Fruit fly (Drosophila melanogaster): ENCODE results near the gene Trissin.

The Trissin gene

DNA sequence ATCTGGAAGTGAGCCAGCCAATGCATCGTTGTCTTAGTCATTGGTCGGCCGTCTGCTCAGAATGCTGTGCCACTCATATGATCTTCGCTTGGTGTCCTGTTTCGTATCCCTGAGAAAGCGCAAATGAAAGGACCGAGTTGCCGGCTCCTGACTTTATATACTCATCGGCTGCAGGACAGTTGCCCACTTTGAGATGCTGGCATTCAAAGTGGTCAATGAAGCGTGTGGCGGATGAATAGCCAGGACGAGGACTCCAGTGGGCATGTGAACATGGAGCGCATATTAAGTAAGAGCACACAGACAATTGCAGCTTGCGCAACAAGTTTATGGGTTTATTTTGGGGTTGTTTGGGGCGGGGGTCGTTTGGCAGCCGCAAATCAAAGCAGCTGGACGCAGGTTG, at the start of gene Trissin:
Trissin (minus strand) TSS at position 101 of the 400 bp plus-strand sequence.
- no peak for TF ChIP-seq pan (optimal IDR thresholded peaks at IDR 0.05)
- TF ChIP-seq usp (GFP tag; optimal IDR thresholded peaks at IDR 0.05): no peak
- TF ChIP-seq CG8478 (optimal IDR thresholded peaks at IDR 0.05): no peak
- no peak for TF ChIP-seq EcR (GFP tag; optimal IDR thresholded peaks at IDR 0.05)
- no peak for TF ChIP-seq Dll (optimal IDR thresholded peaks at IDR 0.05)
- TF ChIP-seq psq (optimal IDR thresholded peaks at IDR 0.05): no peak

DNA sequence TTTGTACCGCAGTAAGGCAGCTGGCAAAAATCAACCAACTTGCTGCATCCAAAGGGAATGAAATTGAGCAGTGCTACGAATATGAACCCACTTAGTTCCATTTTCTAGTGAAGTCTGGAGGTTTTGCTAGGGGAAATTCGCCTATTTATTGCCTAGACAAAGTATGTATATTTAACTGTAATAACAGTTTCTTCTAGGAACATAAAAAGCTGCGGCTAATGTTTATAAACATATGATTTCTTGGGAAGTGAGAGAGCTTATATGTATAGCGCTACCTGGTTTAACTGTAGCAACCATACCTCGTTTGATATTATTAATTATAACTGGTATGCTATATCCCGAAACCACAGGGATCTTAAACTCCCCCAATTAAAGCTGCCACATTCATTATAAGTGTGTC, 46.2 kb upstream of the Trissin start, which contains the start of gene CG31296:
CG31296 (minus strand) TSS at position 101 of the 400 bp plus-strand sequence.
- TF ChIP-seq CG8478 (optimal IDR thresholded peaks at IDR 0.05) (no peak), psq (optimal IDR thresholded peaks at IDR 0.05) (no peak), EcR (GFP tag; optimal IDR thresholded peaks at IDR 0.05) (no peak), Dll (optimal IDR thresholded peaks at IDR 0.05) (no peak), pan (optimal IDR thresholded peaks at IDR 0.05) (no peak), usp (GFP tag; optimal IDR thresholded peaks at IDR 0.05) (no peak)

DNA sequence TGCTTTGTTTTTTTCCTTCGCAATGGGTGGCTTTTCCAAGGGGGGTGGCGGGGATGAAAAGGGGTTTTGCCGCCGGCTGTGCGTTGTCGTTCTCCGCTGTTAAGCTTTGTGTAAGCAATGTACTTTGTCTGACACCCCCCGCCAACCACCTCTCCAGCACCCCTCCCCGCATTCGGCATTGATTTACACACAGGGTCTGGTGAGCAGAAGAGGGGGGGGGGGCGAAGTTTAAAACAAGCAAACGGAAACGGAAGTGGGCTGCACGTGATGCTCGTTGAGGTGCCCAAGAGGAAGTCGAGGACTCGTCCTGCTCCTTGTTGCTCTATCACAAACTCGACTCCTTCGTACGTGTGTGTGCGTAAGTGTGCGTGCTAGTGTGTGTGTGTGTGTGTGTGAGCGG, 31.9 kb upstream of the Trissin start:
- TF ChIP-seq psq (optimal IDR thresholded peaks at IDR 0.05) (no peak), Dll (optimal IDR thresholded peaks at IDR 0.05) (no peak)

DNA sequence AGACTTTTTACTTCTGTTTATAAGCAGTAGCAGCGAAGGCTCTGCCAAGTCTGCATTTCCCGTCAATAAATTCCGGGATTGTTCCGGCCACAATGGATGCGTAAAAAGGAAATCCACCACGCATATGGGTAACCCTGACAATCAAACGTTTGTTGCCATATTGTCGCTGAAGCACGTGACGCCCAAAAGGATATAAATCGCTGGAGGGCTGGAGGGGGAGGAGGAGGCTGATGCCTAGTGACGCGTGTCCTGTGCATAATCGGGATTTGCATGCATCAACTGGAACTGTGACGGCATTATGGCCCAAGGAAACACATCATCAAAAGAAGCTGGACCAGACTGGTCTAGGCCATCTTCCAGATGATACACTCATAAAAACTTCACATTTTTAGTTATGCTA, 28.0 kb upstream of the Trissin start:
- TF ChIP-seq pan (optimal IDR thresholded peaks at IDR 0.05): no peak
- TF ChIP-seq Dll (optimal IDR thresholded peaks at IDR 0.05): no peak

DNA sequence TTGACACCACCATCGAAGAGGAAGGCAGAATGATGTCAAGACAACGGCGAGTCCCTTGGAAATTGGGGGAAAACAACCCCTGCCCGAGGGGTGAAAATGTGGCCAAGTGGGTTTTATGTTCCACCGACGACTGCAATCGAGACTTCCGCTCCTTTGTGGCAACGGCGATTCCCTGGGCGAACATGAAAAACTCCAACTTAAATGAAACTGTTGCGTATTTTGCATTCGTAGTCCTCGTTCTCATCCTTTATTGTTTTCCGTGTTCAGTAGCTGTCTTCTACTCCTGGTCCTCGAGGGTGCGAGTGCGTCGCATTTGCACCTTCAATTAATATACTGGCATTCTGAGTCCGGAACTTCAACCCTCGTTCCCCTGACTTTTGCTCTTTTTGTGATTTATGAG, 27.1 kb upstream of the Trissin start:
- TF ChIP-seq usp (GFP tag; optimal IDR thresholded peaks at IDR 0.05) (no peak), CG8478 (optimal IDR thresholded peaks at IDR 0.05) (no peak)

DNA sequence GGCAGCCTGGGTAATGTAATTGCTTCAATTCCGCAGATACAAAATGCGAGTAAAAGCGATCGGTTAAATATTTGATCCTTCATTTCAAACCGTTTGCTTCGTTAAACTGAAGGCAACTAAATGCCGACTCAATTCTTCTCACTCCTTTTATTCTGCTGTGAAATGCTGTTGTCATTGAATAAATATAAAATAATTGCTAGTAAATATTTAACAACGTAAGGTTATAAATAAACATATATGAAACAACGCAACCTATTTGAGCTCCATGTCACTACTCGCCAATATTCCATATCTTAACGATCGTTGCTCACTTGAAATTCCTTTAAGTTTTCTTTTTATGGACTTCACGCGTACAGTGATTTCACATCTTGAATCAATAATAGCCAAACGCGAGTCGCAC, 24.6 kb upstream of the Trissin start, which contains the start of gene CG44013:
CG44013 (minus strand) TSS at position 101 of the 400 bp plus-strand sequence.
- TF ChIP-seq CG8478 (optimal IDR thresholded peaks at IDR 0.05) (no peak), usp (GFP tag; optimal IDR thresholded peaks at IDR 0.05) (no peak), pan (optimal IDR thresholded peaks at IDR 0.05) (no peak), psq (optimal IDR thresholded peaks at IDR 0.05) (no peak), Dll (optimal IDR thresholded peaks at IDR 0.05) (no peak), EcR (GFP tag; optimal IDR thresholded peaks at IDR 0.05) (no peak)

DNA sequence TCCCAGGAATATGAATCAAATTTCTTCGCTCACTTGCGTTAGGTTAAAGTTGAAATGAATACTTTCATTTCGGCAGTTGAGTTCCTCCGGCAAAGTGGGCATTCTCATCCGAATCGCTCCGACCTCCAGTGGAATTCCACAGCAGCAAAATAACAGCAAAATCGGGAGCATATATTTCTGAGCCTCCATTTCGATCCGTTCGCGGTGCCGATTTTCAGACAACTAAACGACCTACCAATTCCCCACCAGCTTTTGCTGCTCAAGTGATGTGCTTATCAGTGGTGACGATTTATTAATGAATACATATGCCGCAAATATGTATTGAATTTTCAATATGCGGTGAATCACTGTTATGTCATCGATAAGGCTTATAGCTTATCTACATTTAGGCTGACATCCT, 23.4 kb upstream of the Trissin start, which contains the start of gene CG44014:
CG44014 (minus strand) TSS at position 256 of the 400 bp plus-strand sequence.
- TF ChIP-seq usp (GFP tag; optimal IDR thresholded peaks at IDR 0.05) (no peak), CG8478 (optimal IDR thresholded peaks at IDR 0.05) (no peak), psq (optimal IDR thresholded peaks at IDR 0.05) (no peak), EcR (GFP tag; optimal IDR thresholded peaks at IDR 0.05) (no peak), Dll (optimal IDR thresholded peaks at IDR 0.05) (no peak), pan (optimal IDR thresholded peaks at IDR 0.05) (no peak)

DNA sequence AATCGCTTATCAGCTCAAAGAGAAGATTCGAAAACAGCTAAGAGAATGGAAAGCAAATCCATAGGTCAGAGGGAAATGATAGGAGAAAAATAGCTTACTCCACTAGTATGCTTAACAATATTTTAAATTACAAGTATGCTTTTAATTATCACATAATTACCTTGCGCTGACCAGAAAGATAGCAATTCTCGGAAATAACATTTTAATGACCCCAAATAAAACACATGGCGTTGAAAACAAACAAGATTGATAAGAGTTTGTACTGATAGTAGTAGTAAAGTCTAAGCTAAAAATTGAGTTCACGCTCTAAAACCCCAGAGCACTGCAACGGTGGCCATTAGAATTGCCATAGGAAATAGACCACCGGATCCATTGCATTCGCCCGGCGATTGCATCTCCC, 22.6 kb upstream of the Trissin start:
- no peak for TF ChIP-seq usp (GFP tag; optimal IDR thresholded peaks at IDR 0.05)

DNA sequence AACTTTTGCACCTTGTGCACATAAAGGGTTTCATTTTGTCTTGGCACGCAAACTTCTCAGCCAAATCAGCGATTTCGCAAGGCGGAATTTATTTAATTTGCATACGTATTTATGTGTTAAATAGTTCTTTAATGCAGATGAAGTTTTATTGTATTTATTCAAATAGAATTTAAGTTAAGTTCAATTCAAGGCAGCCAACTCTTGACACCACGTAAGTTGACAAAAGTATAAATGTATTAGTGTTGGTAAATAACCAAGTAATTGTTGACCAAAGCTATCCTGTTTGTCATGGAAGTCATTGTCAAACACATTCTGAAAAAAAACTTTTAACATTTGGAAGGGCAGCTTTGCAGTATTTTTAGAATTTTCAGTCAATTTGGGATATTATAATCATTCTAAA, 9.1 kb upstream of the Trissin start, which contains the start of gene maca:
maca (plus strand) TSS at position 301 of the 400 bp plus-strand sequence.
- TF ChIP-seq EcR (GFP tag; optimal IDR thresholded peaks at IDR 0.05) (no peak), psq (optimal IDR thresholded peaks at IDR 0.05) (no peak), usp (GFP tag; optimal IDR thresholded peaks at IDR 0.05) (no peak), Dll (optimal IDR thresholded peaks at IDR 0.05) (no peak), pan (optimal IDR thresholded peaks at IDR 0.05) (no peak), CG8478 (optimal IDR thresholded peaks at IDR 0.05) (no peak)

DNA sequence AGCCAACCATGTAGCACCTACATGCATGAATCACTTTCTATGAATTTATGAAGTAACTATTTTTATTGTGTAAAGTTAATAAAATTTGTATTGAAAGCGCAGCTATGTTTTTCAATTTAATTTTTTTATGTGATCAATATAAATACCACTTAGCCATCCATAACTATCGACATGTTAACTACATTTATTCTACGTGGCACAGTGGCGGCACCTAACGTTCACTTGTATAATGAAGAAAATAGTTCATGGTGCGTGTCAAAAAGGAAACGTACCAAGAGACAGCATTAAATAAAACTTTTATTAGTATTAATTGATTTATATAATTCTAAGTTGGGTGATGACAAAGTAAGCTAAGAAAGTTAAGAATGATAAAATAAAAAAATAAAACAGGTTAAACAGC, 8.0 kb upstream of the Trissin start:
- TF ChIP-seq CG8478 (optimal IDR thresholded peaks at IDR 0.05): no peak
- no peak for TF ChIP-seq psq (optimal IDR thresholded peaks at IDR 0.05)
- no peak for TF ChIP-seq EcR (GFP tag; optimal IDR thresholded peaks at IDR 0.05)
- no peak for TF ChIP-seq pan (optimal IDR thresholded peaks at IDR 0.05)
- TF ChIP-seq Dll (optimal IDR thresholded peaks at IDR 0.05): no peak
- no peak for TF ChIP-seq usp (GFP tag; optimal IDR thresholded peaks at IDR 0.05)

DNA sequence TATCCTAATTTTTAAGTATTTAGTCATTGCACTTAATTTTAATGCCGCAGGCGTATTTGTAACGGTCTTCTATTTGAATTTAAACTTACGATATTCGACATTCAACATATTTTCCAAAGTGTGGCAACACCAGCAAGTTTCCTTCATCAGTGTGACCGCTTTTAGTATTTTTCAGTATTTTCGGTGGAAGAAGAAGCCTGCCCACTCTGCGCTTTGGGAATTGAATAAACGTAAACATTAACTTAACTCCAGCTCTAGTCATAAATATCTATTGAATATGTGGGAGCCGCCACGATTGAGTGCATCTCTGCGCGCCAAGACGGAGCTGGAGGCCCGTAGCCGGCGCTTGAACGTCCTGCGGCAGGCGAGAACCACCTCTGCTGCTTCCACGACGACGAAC, 670 bp upstream of the Trissin start, which contains the start of gene obe:
obe (plus strand) TSS at position 185 of the 400 bp plus-strand sequence.
- TF ChIP-seq pan (optimal IDR thresholded peaks at IDR 0.05) (no peak), EcR (GFP tag; optimal IDR thresholded peaks at IDR 0.05) (no peak), CG8478 (optimal IDR thresholded peaks at IDR 0.05) (no peak), usp (GFP tag; optimal IDR thresholded peaks at IDR 0.05) (no peak), psq (optimal IDR thresholded peaks at IDR 0.05) (no peak), Dll (optimal IDR thresholded peaks at IDR 0.05) (no peak)

DNA sequence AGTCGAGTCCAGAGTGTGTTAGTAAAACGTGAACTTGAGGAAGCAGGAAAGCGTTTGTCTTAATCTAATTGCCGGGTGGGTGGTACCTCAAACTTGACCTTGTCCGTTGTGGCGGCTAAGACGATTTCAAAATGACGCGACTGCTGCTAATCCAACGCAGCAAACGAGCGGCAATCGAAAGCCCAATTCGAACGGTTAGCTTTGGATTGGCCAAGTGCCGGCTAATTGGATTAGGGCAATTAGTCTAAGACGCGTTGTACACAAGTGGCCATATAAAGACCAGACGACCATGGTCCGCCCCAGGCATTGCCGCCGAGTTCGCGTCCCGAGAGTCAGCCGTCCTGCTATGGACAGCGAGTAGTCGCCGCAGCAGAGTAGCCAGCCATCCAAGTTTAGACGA, 2.3 kb downstream of the Trissin start, which contains the start of gene Rh6:
Rh6 (plus strand) TSS at position 301 of the 400 bp plus-strand sequence.
- TF ChIP-seq psq (optimal IDR thresholded peaks at IDR 0.05): no peak

DNA sequence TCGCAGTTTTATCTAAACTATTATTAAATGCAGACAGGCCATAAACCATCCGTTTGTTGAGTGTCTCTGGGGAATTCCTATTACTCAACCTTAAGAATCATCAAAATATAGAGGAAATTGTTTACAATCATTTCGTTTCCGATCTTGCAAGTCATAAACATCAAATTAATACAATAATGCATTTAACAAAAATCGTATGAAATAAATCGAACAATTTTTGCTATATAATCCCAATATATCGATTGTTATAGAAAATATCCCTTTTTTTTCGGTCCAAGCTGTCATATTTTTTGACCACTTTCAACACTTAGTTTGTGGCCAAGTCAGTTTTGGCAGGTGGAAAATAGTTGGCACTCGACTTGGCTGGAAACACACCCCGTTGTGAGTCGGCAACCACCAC, 3.6 kb downstream of the Trissin start, which contains the start of gene B9d1:
B9d1 (plus strand) TSS at position 301 of the 400 bp plus-strand sequence.
- TF ChIP-seq usp (GFP tag; optimal IDR thresholded peaks at IDR 0.05) (no peak), Dll (optimal IDR thresholded peaks at IDR 0.05) (no peak), CG8478 (optimal IDR thresholded peaks at IDR 0.05) (no peak), EcR (GFP tag; optimal IDR thresholded peaks at IDR 0.05) (no peak), pan (optimal IDR thresholded peaks at IDR 0.05) (no peak), psq (optimal IDR thresholded peaks at IDR 0.05) (no peak)

DNA sequence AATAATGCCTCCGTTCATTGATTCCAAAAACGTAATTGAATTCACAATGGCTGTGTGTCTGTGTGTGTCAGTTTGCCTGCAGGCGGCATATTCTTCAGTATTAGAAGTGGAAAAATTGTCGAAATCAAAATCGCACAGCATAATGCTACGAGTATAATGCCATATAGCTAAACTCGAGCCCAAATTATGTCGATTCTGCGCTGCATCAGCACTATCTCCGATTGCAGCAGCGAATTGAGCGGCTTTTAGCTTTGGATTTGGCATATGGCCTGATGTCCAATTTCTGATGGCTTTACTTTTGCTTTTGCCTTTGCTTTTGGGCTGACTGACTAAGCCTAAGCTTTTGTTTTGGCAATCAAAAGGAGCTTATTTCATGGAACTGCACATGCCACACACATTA, 5.1 kb downstream of the Trissin start:
- no peak for TF ChIP-seq EcR (GFP tag; optimal IDR thresholded peaks at IDR 0.05)
- TF ChIP-seq pan (optimal IDR thresholded peaks at IDR 0.05): no peak
- TF ChIP-seq usp (GFP tag; optimal IDR thresholded peaks at IDR 0.05): no peak
- no peak for TF ChIP-seq Dll (optimal IDR thresholded peaks at IDR 0.05)
- no peak for TF ChIP-seq CG8478 (optimal IDR thresholded peaks at IDR 0.05)
- no peak for TF ChIP-seq psq (optimal IDR thresholded peaks at IDR 0.05)
